Worm (Caenorhabditis elegans) whole organism, L3 larva: ENCODE measurements around the gene W03F9.9.
A peak's percentile ranks its signal among the peaks of the same experiment; 100 is the strongest.

Experiments
- R02D3.7 ChIP-seq: fragments of 150-350 bp; optimal IDR thresholded peaks from 2 replicates; lab custom pipeline; 2014; ENCODE audit warnings: missing biosample characterization, missing genetic modification characterization
- aly-2 ChIP-seq: fragments of 150-350 bp; optimal IDR thresholded peaks from 2 replicates; lab custom pipeline; 2014; ENCODE audit warnings: missing biosample characterization, missing genetic modification characterization
- ceh-16 ChIP-seq: sonication (generic microtip); optimal IDR thresholded peaks from 2 replicates; lab custom pipeline; 2017; ENCODE audit warnings: missing biosample characterization, missing genetic modification characterization
- ceh-28 ChIP-seq: fragments of 150-350 bp; optimal IDR thresholded peaks from 2 replicates; lab custom pipeline; 2014; ENCODE audit warnings: missing biosample characterization, missing genetic modification reagents, missing genetic modification characterization
- ceh-9 ChIP-seq: sonication (generic microtip); optimal IDR thresholded peaks from 2 replicates; lab custom pipeline; 2018; ENCODE audit warnings: missing biosample characterization, missing genetic modification characterization
- egl-27 ChIP-seq: sonication (generic microtip); optimal IDR thresholded peaks from 4 replicates; lab custom pipeline; 2017; ENCODE audit warnings: missing biosample characterization, missing genetic modification reagents, missing genetic modification characterization
- elt-1 ChIP-seq: fragments of 150-350 bp; optimal IDR thresholded peaks from 2 replicates; lab custom pipeline; 2014; ENCODE audit warnings: missing biosample characterization, missing genetic modification characterization
- elt-3 ChIP-seq, 3 experiments: fragments of 150-350 bp in 1 of 3; sonication (generic microtip) in 2 of 3; optimal IDR thresholded peaks; 2 replicates in 2 of 3; 4 replicates in 1 of 3; lab custom pipeline; 2014 to 2017; ENCODE audit warnings: missing biosample characterization in 3 of 3, missing genetic modification characterization in 3 of 3
- fos-1 ChIP-seq: fragments of 150-350 bp; optimal IDR thresholded peaks from 2 replicates; lab custom pipeline; 2014; ENCODE audit warnings: missing biosample characterization, missing genetic modification characterization
- hmg-11 ChIP-seq: sonication (generic microtip); optimal IDR thresholded peaks from 2 replicates; lab custom pipeline; 2016; ENCODE audit warnings: missing genetic modification characterization, missing compliant biosample characterization
- lin-15B ChIP-seq: fragments of 150-350 bp; optimal IDR thresholded peaks from 2 replicates; lab custom pipeline; 2014; ENCODE audit warnings: missing biosample characterization, missing genetic modification characterization
- lin-39 ChIP-seq: fragments of 150-350 bp; optimal IDR thresholded peaks from 2 replicates; lab custom pipeline; 2018; ENCODE audit warnings: missing biosample characterization, missing genetic modification reagents, missing genetic modification characterization
- lsy-12 ChIP-seq: sonication (generic microtip); optimal IDR thresholded peaks from 2 replicates; lab custom pipeline; 2016; ENCODE audit warnings: mild to moderate bottlenecking, missing genetic modification characterization, missing compliant biosample characterization
- nfya-1 ChIP-seq: sonication (generic microtip); optimal IDR thresholded peaks from 2 replicates; lab custom pipeline; 2017; ENCODE audit warnings: missing genetic modification characterization, mild to moderate bottlenecking, missing compliant biosample characterization, antibody characterized with exemption, moderate library complexity; ENCODE audit not compliant: insufficient read depth
- nhr-11 ChIP-seq: fragments of 150-350 bp; optimal IDR thresholded peaks from 2 replicates; lab custom pipeline; 2014; ENCODE audit warnings: missing biosample characterization, missing genetic modification characterization
- nhr-23 ChIP-seq: fragments of 150-350 bp; optimal IDR thresholded peaks from 2 replicates; lab custom pipeline; 2014; ENCODE audit warnings: missing biosample characterization, missing genetic modification reagents, missing genetic modification characterization
- nhr-237 ChIP-seq: fragments of 150-350 bp; optimal IDR thresholded peaks from 2 replicates; lab custom pipeline; 2014; ENCODE audit warnings: missing biosample characterization, missing genetic modification characterization
- nhr-25 ChIP-seq: sonication (generic microtip); optimal IDR thresholded peaks from 2 replicates; lab custom pipeline; 2017; ENCODE audit warnings: missing biosample characterization, missing genetic modification characterization
- nhr-28 ChIP-seq: fragments of 150-350 bp; optimal IDR thresholded peaks from 2 replicates; lab custom pipeline; 2014; ENCODE audit warnings: missing biosample characterization, missing genetic modification characterization
- nhr-43 ChIP-seq: sonication (generic microtip); optimal IDR thresholded peaks from 2 replicates; lab custom pipeline; 2016; ENCODE audit warnings: mild to moderate bottlenecking, missing genetic modification characterization, missing compliant biosample characterization; ENCODE audit not compliant: poor library complexity, severe bottlenecking
- nhr-77 ChIP-seq: fragments of 150-350 bp; optimal IDR thresholded peaks from 2 replicates; lab custom pipeline; 2014; ENCODE audit warnings: missing biosample characterization, missing genetic modification characterization
- pha-4 ChIP-seq: fragments of 150-350 bp; optimal IDR thresholded peaks from 2 replicates; lab custom pipeline; 2014; ENCODE audit warnings: missing biosample characterization, missing genetic modification reagents, missing genetic modification characterization
- sea-2 ChIP-seq: fragments of 150-350 bp; sonication (generic microtip); optimal IDR thresholded peaks from 4 replicates; lab custom pipeline; 2014; ENCODE audit warnings: missing biosample characterization, missing genetic modification reagents, missing genetic modification characterization
- snpc-4 ChIP-seq: fragments of 150-350 bp; optimal IDR thresholded peaks from 2 replicates; lab custom pipeline; 2014; ENCODE audit warnings: missing biosample characterization, missing genetic modification characterization
- tbx-2 ChIP-seq: sonication (generic microtip); optimal IDR thresholded peaks from 2 replicates; lab custom pipeline; 2016; ENCODE audit warnings: mild to moderate bottlenecking, missing genetic modification characterization, missing compliant biosample characterization
- unc-39 ChIP-seq: sonication (generic microtip); optimal IDR thresholded peaks from 4 replicates; lab custom pipeline; 2017; ENCODE audit warnings: missing biosample characterization, missing genetic modification characterization
- unc-62 ChIP-seq: fragments of 150-350 bp; sonication (generic microtip); optimal IDR thresholded peaks from 4 replicates; lab custom pipeline; 2014; ENCODE audit warnings: missing biosample characterization, missing genetic modification reagents, missing genetic modification characterization
- ztf-11 ChIP-seq: fragments of 150-350 bp; optimal IDR thresholded peaks from 2 replicates; lab custom pipeline; 2014; ENCODE audit warnings: missing biosample characterization, missing genetic modification characterization
- ztf-4 ChIP-seq: fragments of 150-350 bp; optimal IDR thresholded peaks from 2 replicates; lab custom pipeline; 2014; ENCODE audit warnings: missing biosample characterization, missing genetic modification characterization

W03F9.9 gene

ce11 chrV:155215-155614 is 16.5 kb downstream of the W03F9.9 start (continued):
- TF ChIP-seq fos-1 (tag; lab: Kevin White, UChicago) (no peak), tbx-2 (tag; lab: Kevin White, UChicago) (no peak), unc-39 (tag; lab: Kevin White, UChicago) (no peak), R02D3.7 (tag; lab: Kevin White, UChicago) (no peak), ceh-16 (no peak), unc-62 (GFP tag; lab: Kevin White, UChicago) (no peak), nhr-23 (tag; lab: Kevin White, UChicago) (no peak), snpc-4 (tag; lab: Kevin White, UChicago) (no peak), nhr-77 (tag; lab: Kevin White, UChicago) (no peak), lsy-12 (no peak), ztf-4 (tag; lab: Kevin White, UChicago) (no peak), pha-4 (peak; percentile 41)

ce11 chrV:156044-156869 is 17.6 kb downstream of the W03F9.9 start, which contains the start of gene ttb-1:
Gene ttb-1, plus strand, starts transcription at chrV:156819.
- TF ChIP-seq nfya-1 (tag; lab: Kevin White, UChicago) (peak; percentile 64), snpc-4 (tag; lab: Kevin White, UChicago) (peak; percentile 9), pha-4 (peak; percentile 42), hmg-11 (peak; percentile 41), lin-39 (tag; lab: Kevin White, UChicago) (peak; percentile 9), nhr-25 (tag; lab: Kevin White, UChicago) (no peak), egl-27 (no peak), ztf-11 (tag; lab: Kevin White, UChicago) (no peak), lin-15B (tag; lab: Kevin White, UChicago) (peak; percentile 66), nhr-23 (tag; lab: Kevin White, UChicago) (peak; percentile 65), nhr-237 (no peak)
- TF ChIP-seq, all 47 proteins: peak for 7

DNA sequence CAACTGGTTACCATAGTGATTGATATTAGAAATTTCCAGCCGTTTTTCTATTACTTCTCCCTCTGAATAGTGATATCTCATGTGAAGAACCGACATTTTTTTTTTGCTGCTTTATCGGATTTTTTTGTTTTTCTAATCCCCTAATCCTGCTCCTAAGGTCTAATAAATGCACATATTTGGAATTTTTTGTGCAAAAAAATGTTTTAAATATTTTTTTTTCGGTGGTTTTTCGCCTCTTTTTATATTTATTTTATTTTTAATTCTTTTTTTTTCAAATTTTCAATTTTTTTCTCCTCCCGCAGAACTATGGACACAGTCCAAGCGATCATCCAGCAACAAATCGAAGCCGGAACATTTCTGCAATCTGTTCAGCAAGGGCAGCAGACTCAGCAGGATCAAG is 28.0 kb downstream of the W03F9.9 start, which contains the start of gene Y108G3AL.2:
Gene Y108G3AL.2 (plus strand): TSS at position 301 of the 400 bp plus-strand sequence.
- no peak for TF ChIP-seq nhr-11 (tag; lab: Kevin White, UChicago)

ce11 chrV:172110-172509 is 33.4 kb downstream of the W03F9.9 start, which contains the start of gene cfap-36:
Gene cfap-36, minus strand, starts transcription at chrV:172210.
- no peak for TF ChIP-seq elt-3 (tag; optimal IDR thresholded peaks at IDR 0.05; lab: Kevin White, UChicago)
- no peak for TF ChIP-seq nhr-25 (tag; lab: Kevin White, UChicago)
- TF ChIP-seq hmg-11: no peak
- no peak for TF ChIP-seq nhr-43 (tag; lab: Kevin White, UChicago)
- TF ChIP-seq ceh-28: no peak
- TF ChIP-seq ztf-4 (tag; lab: Kevin White, UChicago): no peak
- no peak for TF ChIP-seq nhr-77 (tag; lab: Kevin White, UChicago)
- no peak for TF ChIP-seq unc-62 (GFP tag; lab: Kevin White, UChicago)
- TF ChIP-seq nhr-11 (tag; lab: Kevin White, UChicago): no peak
- TF ChIP-seq aly-2 (tag; lab: Kevin White, UChicago): no peak
- TF ChIP-seq nhr-28 (tag; lab: Kevin White, UChicago): no peak
- TF ChIP-seq nhr-23 (tag; lab: Kevin White, UChicago): no peak
- TF ChIP-seq nfya-1 (tag; lab: Kevin White, UChicago): no peak
- TF ChIP-seq ceh-16: no peak
- TF ChIP-seq sea-2: no peak
- TF ChIP-seq unc-39 (tag; lab: Kevin White, UChicago): no peak
- TF ChIP-seq elt-1 (tag; lab: Kevin White, UChicago): no peak

DNA sequence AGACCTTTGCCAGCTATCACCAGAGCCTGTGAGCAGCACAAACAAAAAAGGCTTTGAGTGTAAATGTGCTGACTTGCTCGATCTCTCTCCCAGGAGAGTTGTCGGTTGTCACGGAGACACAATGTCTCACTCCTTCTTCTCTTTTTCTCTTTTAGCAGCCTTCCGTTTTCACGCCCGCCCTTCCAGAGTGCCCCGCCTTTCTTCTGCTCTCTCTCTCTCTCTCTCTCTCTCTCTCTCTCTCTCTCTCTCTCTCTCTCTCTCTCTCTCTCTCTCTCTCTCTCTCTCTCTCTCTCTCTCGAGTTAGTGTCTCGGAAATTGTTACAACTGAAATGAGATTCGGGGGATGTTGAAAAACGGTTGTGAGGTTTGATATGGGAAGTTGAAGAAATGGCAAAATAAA is 34.7 kb downstream of the W03F9.9 start:
- TF ChIP-seq nfya-1 (tag; lab: Kevin White, UChicago) (peak; percentile 8), elt-1 (tag; lab: Kevin White, UChicago) (no peak)

DNA sequence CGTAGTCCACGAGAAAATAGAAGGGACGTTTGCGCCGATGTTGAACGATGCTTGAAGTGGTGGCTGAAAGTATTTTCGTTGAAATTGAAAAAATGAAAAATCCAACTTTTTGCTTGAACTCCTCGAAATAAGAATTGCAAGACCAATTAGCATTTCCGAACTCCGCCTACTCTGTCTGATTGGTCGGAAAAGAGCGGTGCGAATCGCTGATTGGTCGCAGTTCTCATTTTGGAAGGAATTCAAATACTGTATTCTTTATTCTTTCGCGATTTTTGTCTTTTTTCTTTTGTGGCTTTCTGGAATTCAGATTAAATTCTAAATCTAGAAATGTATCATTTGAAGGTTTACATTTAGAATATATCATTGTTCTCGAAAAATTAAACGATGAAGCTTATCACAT is 35.8 kb downstream of the W03F9.9 start:
- TF ChIP-seq ceh-9 (tag; lab: Kevin White, UChicago): no peak
- TF ChIP-seq nfya-1 (tag; lab: Kevin White, UChicago): peak; percentile 56
- TF ChIP-seq, all 47 proteins: peak for 1
